Fruit fly (Drosophila melanogaster): ENCODE results near the gene mRpL1.

- TF ChIP-seq pan (optimal IDR thresholded peaks at IDR 0.05) (no peak), CG8478 (optimal IDR thresholded peaks at IDR 0.05) (no peak), usp (GFP tag; optimal IDR thresholded peaks at IDR 0.05) (no peak), EcR (GFP tag; optimal IDR thresholded peaks at IDR 0.05) (no peak)
Observed at dm6 chr3R:8305110-8305509, 3.9 kb downstream of the mRpL1 start, which contains the start of gene Sgt1.
